Fruit fly (Drosophila melanogaster): ENCODE results near the gene msd5.

msd5 gene

DNA sequence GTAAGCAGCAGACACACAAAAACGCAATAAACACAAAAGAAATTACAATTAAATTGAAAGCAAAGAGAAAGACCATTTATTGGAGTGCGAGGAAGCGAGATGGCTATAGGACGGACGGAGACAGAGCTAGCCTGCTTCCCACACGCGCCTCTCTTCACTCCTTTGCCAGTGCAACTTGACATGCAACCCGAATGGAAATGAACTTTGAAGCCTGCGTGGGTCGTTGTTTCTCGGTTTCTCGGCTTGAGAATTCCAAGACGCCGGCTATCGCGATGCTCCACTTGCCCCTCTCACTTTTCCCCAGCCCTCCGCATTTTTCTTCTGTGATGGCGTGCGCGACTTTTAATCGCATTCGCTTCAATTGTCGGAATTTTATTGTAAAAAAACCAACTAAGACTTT lies 48.0 kb upstream of the msd5 start:
- TF ChIP-seq Dip2 (GFP tag; IDR thresholded peaks at IDR 0.05) (no peak), CG13424 (tag; optimal IDR thresholded peaks at IDR 0.05) (no peak), CG1832 (GFP tag; optimal IDR thresholded peaks at IDR 0.05) (peak; percentile 49), ato (GFP tag; IDR thresholded peaks at IDR 0.05; ENCODE audit: partially characterized antibody) (no peak), nom (GFP tag; optimal IDR thresholded peaks at IDR 0.05) (peak; percentile 72), CG4820 (GFP tag; optimal IDR thresholded peaks at IDR 0.05) (no peak), CG18619 (GFP tag; optimal IDR thresholded peaks at IDR 0.05) (no peak), crol (GFP tag; IDR thresholded peaks at IDR 0.05) (peak; percentile 71; the same call in 1 of the 2 replicates), ci (GFP tag; IDR thresholded peaks at IDR 0.05) (no peak), MESR4 (GFP tag; optimal IDR thresholded peaks at IDR 0.05) (no peak), bsh (GFP tag; optimal IDR thresholded peaks at IDR 0.05) (peak in 1 of 2 experiments; percentile 30), pros (GFP tag; optimal IDR thresholded peaks at IDR 0.05) (peak; percentile 10), ham (GFP tag; IDR thresholded peaks at IDR 0.05) (no peak), CG42726 (GFP tag; IDR thresholded peaks at IDR 0.05; ENCODE audit: partially characterized antibody) (no peak), gt (GFP tag; IDR thresholded peaks at IDR 0.05) (no peak), sim (GFP tag; IDR thresholded peaks at IDR 0.05) (no peak), Chrac-16 (GFP tag; optimal IDR thresholded peaks at IDR 0.05) (no peak), CG10321 (GFP tag; IDR thresholded peaks at IDR 0.05) (peak; percentile 90), Med (GFP tag) (peak; percentile 24), luna (GFP tag; optimal IDR thresholded peaks at IDR 0.05) (no peak)

dm6 chr3L:1379741-1380465 lies 47.0 kb upstream of the msd5 start:
- TF ChIP-seq Scr (GFP tag; IDR thresholded peaks at IDR 0.05; ENCODE audit: partially characterized antibody) (peak; percentile 52), seq (GFP tag; IDR thresholded peaks at IDR 0.05) (no peak), chm (GFP tag; IDR thresholded peaks at IDR 0.05) (peak; percentile 8; the same call in 1 of the 2 replicates), ATbp (GFP tag; optimal IDR thresholded peaks at IDR 0.05) (no peak), CG2202 (tag; optimal IDR thresholded peaks at IDR 0.05) (no peak), CG14050 (GFP tag; IDR thresholded peaks at IDR 0.05) (no peak), Gug (GFP tag; IDR thresholded peaks at IDR 0.05) (no peak), tna (GFP tag; IDR thresholded peaks at IDR 0.05; ENCODE audit: partially characterized antibody) (peak; percentile 57), Optix (GFP tag; IDR thresholded peaks at IDR 0.05) (no peak), CG10274 (GFP tag; optimal IDR thresholded peaks at IDR 0.05) (no peak), bowl (GFP tag; IDR thresholded peaks at IDR 0.05) (no peak), CG15073 (GFP tag; optimal IDR thresholded peaks at IDR 0.05) (no peak), chif (GFP tag; optimal IDR thresholded peaks at IDR 0.05) (no peak), CG14667 (GFP tag; IDR thresholded peaks at IDR 0.05) (no peak), CG10321 (GFP tag; IDR thresholded peaks at IDR 0.05) (no peak), lmd (GFP tag; IDR thresholded peaks at IDR 0.05) (no peak), CG4707 (GFP tag; optimal IDR thresholded peaks at IDR 0.05) (no peak), CG15011 (GFP tag; optimal IDR thresholded peaks at IDR 0.05) (no peak), CG7372 (GFP tag; IDR thresholded peaks at IDR 0.05) (no peak), Taf1 (GFP tag; IDR thresholded peaks at IDR 0.05) (no peak), stwl (tag; optimal IDR thresholded peaks at IDR 0.05) (no peak), ewg (GFP tag; optimal IDR thresholded peaks at IDR 0.05) (no peak), CG11504 (tag; optimal IDR thresholded peaks at IDR 0.05) (no peak), amos (GFP tag; IDR thresholded peaks at IDR 0.05; ENCODE audit: partially characterized antibody) (peak; percentile 66), CG3163 (GFP tag; optimal IDR thresholded peaks at IDR 0.05) (no peak), jing (GFP tag; optimal IDR thresholded peaks at IDR 0.05) (no peak), CG31388 (GFP tag; optimal IDR thresholded peaks at IDR 0.05) (no peak), Mad (GFP tag; optimal IDR thresholded peaks at IDR 0.05) (no peak), sug (tag; optimal IDR thresholded peaks at IDR 0.05) (no peak), Dll (GFP tag; IDR thresholded peaks at IDR 0.05; ENCODE audit: partially characterized antibody) (peak; percentile 43; the same call in 1 of the 4 replicates), Sry-δ (GFP tag; optimal IDR thresholded peaks at IDR 0.05) (no peak)

Measured in whole organism, embryonic.